Fruit fly (Drosophila melanogaster): ENCODE data around the gene CG43739.

DNA sequence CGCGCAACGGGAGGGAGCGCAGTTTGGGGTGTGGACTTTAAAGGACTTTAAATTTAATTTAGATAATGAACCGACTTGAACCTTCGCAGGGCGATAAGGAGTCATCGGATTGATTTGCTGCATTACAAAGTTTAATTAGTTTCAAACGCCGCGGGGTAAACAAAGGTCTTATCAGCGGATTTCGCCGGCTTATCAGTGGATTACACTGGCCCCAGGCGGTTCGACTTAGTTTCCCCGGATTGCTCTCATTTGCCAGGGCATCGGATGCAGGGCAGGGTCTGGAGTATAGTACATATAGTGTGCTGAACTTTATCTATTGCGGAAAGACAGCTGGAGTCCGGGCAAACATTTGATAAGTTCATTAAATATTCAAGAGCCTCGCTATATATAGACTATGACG lies 40.3 kb downstream of the CG43739 start:
- no peak for TF ChIP-seq D1 (tag; optimal IDR thresholded peaks at IDR 0.05)
- no peak for TF ChIP-seq rn (GFP tag; IDR thresholded peaks at IDR 0.05)
- no peak for TF ChIP-seq gl (tag; optimal IDR thresholded peaks at IDR 0.05)
- no peak for TF ChIP-seq CG14655 (GFP tag; optimal IDR thresholded peaks at IDR 0.05)
- TF ChIP-seq Snoo (tag; optimal IDR thresholded peaks at IDR 0.05), result no peak

All from whole organism, pupa.